Worm (Caenorhabditis elegans): ENCODE results near the gene srz-15.

srz-15 gene

ce11 chrIV:12894996-12895395 lies 20.6 kb upstream of the srz-15 start, which contains the start of gene K08D8.11:
K08D8.11 (plus strand) TSS chrIV:12895296.
- no peak for TF ChIP-seq him-1 (tag; optimal IDR thresholded peaks at IDR 0.05)
- TF ChIP-seq dao-5 (tag; optimal IDR thresholded peaks at IDR 0.05) = no peak
- TF ChIP-seq W03F9.2 (tag; optimal IDR thresholded peaks at IDR 0.05) = no peak

ce11 chrIV:12896371-12896882 lies 19.2 kb upstream of the srz-15 start, which contains the start of gene K08D8.7:
K08D8.7 (plus strand) TSS chrIV:12896832.
- TF ChIP-seq him-1 (tag; optimal IDR thresholded peaks at IDR 0.05) (no peak), dao-5 (tag; optimal IDR thresholded peaks at IDR 0.05) (no peak), W03F9.2 (tag; optimal IDR thresholded peaks at IDR 0.05) (no peak)

ce11 chrIV:12897146-12897545 lies 18.4 kb upstream of the srz-15 start:
- TF ChIP-seq him-1 (tag; optimal IDR thresholded peaks at IDR 0.05) = no peak
- TF ChIP-seq dao-5 (tag; optimal IDR thresholded peaks at IDR 0.05) = no peak
- no peak for TF ChIP-seq W03F9.2 (tag; optimal IDR thresholded peaks at IDR 0.05)

- TF ChIP-seq W03F9.2 (tag; optimal IDR thresholded peaks at IDR 0.05) (no peak), dao-5 (tag; optimal IDR thresholded peaks at IDR 0.05) (no peak), him-1 (tag; optimal IDR thresholded peaks at IDR 0.05) (no peak)
Measured at ce11 chrIV:12898823-12899222, 16.8 kb upstream of the srz-15 start.

ce11 chrIV:12899392-12899791 lies 16.2 kb upstream of the srz-15 start, which contains the start of gene K08D8.9:
K08D8.9 (plus strand) TSS chrIV:12899692.
- TF ChIP-seq dao-5 (tag; optimal IDR thresholded peaks at IDR 0.05) (no peak), him-1 (tag; optimal IDR thresholded peaks at IDR 0.05) (no peak), W03F9.2 (tag; optimal IDR thresholded peaks at IDR 0.05) (no peak)

ce11 chrIV:12900267-12900666 lies 15.3 kb upstream of the srz-15 start, which contains the start of gene K08D8.10:
K08D8.10 (plus strand) TSS chrIV:12900567.
- TF ChIP-seq W03F9.2 (tag; optimal IDR thresholded peaks at IDR 0.05) (no peak), dao-5 (tag; optimal IDR thresholded peaks at IDR 0.05) (no peak), him-1 (tag; optimal IDR thresholded peaks at IDR 0.05) (no peak)

ce11 chrIV:12901602-12902001 lies 14.0 kb upstream of the srz-15 start:
- TF ChIP-seq dao-5 (tag; optimal IDR thresholded peaks at IDR 0.05) (no peak), W03F9.2 (tag; optimal IDR thresholded peaks at IDR 0.05) (no peak), him-1 (tag; optimal IDR thresholded peaks at IDR 0.05) (no peak)

ce11 chrIV:12902430-12903110 lies 13.0 kb upstream of the srz-15 start, which contains the start of gene K08D8.2:
K08D8.2 (plus strand) TSS chrIV:12903060.
- no peak for TF ChIP-seq W03F9.2 (tag; optimal IDR thresholded peaks at IDR 0.05)
- no peak for TF ChIP-seq him-1 (tag; optimal IDR thresholded peaks at IDR 0.05)
- TF ChIP-seq dao-5 (tag; optimal IDR thresholded peaks at IDR 0.05) = no peak

- no peak for TF ChIP-seq W03F9.2 (tag; optimal IDR thresholded peaks at IDR 0.05)
- TF ChIP-seq dao-5 (tag; optimal IDR thresholded peaks at IDR 0.05) = no peak
- TF ChIP-seq him-1 (tag; optimal IDR thresholded peaks at IDR 0.05) = no peak
Measured at ce11 chrIV:12903687-12904086, 11.9 kb upstream of the srz-15 start.

ce11 chrIV:12906529-12906928 lies 9.1 kb upstream of the srz-15 start, which contains the start of gene K08D8.3:
K08D8.3 (minus strand) TSS chrIV:12906659.
- TF ChIP-seq dao-5 (tag; optimal IDR thresholded peaks at IDR 0.05) = no peak
- no peak for TF ChIP-seq W03F9.2 (tag; optimal IDR thresholded peaks at IDR 0.05)
- no peak for TF ChIP-seq him-1 (tag; optimal IDR thresholded peaks at IDR 0.05)

ce11 chrIV:12909871-12910270 lies 5.7 kb upstream of the srz-15 start, which contains the start of gene K08D8.4:
K08D8.4 (minus strand) TSS chrIV:12909998.
- TF ChIP-seq W03F9.2 (tag; optimal IDR thresholded peaks at IDR 0.05) (no peak), dao-5 (tag; optimal IDR thresholded peaks at IDR 0.05) (no peak), him-1 (tag; optimal IDR thresholded peaks at IDR 0.05) (no peak)

ce11 chrIV:12911990-12912389 lies 3.6 kb upstream of the srz-15 start, which contains the start of gene K08D8.5:
K08D8.5 (minus strand) TSS chrIV:12912129.
- TF ChIP-seq dao-5 (tag; optimal IDR thresholded peaks at IDR 0.05) = no peak
- no peak for TF ChIP-seq him-1 (tag; optimal IDR thresholded peaks at IDR 0.05)
- TF ChIP-seq W03F9.2 (tag; optimal IDR thresholded peaks at IDR 0.05) = no peak

ce11 chrIV:12914532-12915019 lies 1.0 kb upstream of the srz-15 start, which contains the start of gene irg-6:
irg-6 (minus strand) TSS chrIV:12914969.
- TF ChIP-seq him-1 (tag; optimal IDR thresholded peaks at IDR 0.05) = no peak
- no peak for TF ChIP-seq dao-5 (tag; optimal IDR thresholded peaks at IDR 0.05)
- no peak for TF ChIP-seq W03F9.2 (tag; optimal IDR thresholded peaks at IDR 0.05)

ce11 chrIV:12918256-12918655 lies 2.7 kb downstream of the srz-15 start, which contains the start of gene C32H11.3:
C32H11.3 (plus strand) TSS chrIV:12918556.
- TF ChIP-seq him-1 (tag; optimal IDR thresholded peaks at IDR 0.05) (no peak), dao-5 (tag; optimal IDR thresholded peaks at IDR 0.05) (no peak), W03F9.2 (tag; optimal IDR thresholded peaks at IDR 0.05) (no peak)
